Fruit fly (Drosophila melanogaster): Measurements from ENCODE around the gene CG10098.

CG10098 gene

dm6 chr3R:7109760-7110303, 14.5 kb upstream of the CG10098 start:
- TF ChIP-seq CG17385 (GFP tag; optimal IDR thresholded peaks at IDR 0.05) (peak; percentile 70), ac (GFP tag; optimal IDR thresholded peaks at IDR 0.05) (peak; percentile 19), kni (GFP tag; optimal IDR thresholded peaks at IDR 0.05) (peak; percentile 71), toy (GFP tag; IDR thresholded peaks at IDR 0.05) (no peak), Oaz (GFP tag; IDR thresholded peaks at IDR 0.05) (no peak), chinmo (GFP tag; IDR thresholded peaks at IDR 0.05; ENCODE audit: partially characterized antibody) (peak; percentile 78; the same call in 1 of the 4 replicates), CG32532 (GFP tag; IDR thresholded peaks at IDR 0.05) (no peak), nom (GFP tag; optimal IDR thresholded peaks at IDR 0.05) (peak; percentile 57), repo (GFP tag; optimal IDR thresholded peaks at IDR 0.05) (no peak), vfl (GFP tag; optimal IDR thresholded peaks at IDR 0.05) (no peak), CG13287 (GFP tag; IDR thresholded peaks at IDR 0.05; ENCODE audit: partially characterized antibody) (no peak), CG1832 (GFP tag; optimal IDR thresholded peaks at IDR 0.05) (peak; percentile 49), CG4424 (GFP tag; optimal IDR thresholded peaks at IDR 0.05) (no peak), D (optimal IDR thresholded peaks at IDR 0.05) (peak; percentile 72), D (GFP tag; optimal IDR thresholded peaks at IDR 0.05) (no peak), gcm (GFP tag; optimal IDR thresholded peaks at IDR 0.05) (peak; percentile 54), CG9609 (GFP tag; optimal IDR thresholded peaks at IDR 0.05) (no peak), CG4360 (GFP tag; IDR thresholded peaks at IDR 0.05) (peak; percentile 96), pros (GFP tag; optimal IDR thresholded peaks at IDR 0.05) (peak; percentile 78), yki (optimal IDR thresholded peaks at IDR 0.05) (peak; percentile 71), bsh (GFP tag; optimal IDR thresholded peaks at IDR 0.05) (peak in 1 of 2 experiments; percentile 50), cg (GFP tag; optimal IDR thresholded peaks at IDR 0.05) (peak; percentile 83), CG6791 (GFP tag; IDR thresholded peaks at IDR 0.05; ENCODE audit: partially characterized antibody) (no peak), chn (GFP tag; optimal IDR thresholded peaks at IDR 0.05) (peak; percentile 62), CG16815 (GFP tag; optimal IDR thresholded peaks at IDR 0.05) (no peak), Awh (GFP tag; IDR thresholded peaks at IDR 0.05) (no peak), knrl (GFP tag; IDR thresholded peaks at IDR 0.05; ENCODE audit: partially characterized antibody) (no peak), Kr (GFP tag; optimal IDR thresholded peaks at IDR 0.05) (peak; percentile 31), sqz (GFP tag; optimal IDR thresholded peaks at IDR 0.05) (peak; percentile 25), ci (GFP tag; IDR thresholded peaks at IDR 0.05) (peak; percentile 51; the same call in 2 of the 3 replicates), tna (GFP tag; IDR thresholded peaks at IDR 0.05; ENCODE audit: partially characterized antibody) (no peak), sens-2 (GFP tag; IDR thresholded peaks at IDR 0.05) (no peak), sna (GFP tag; IDR thresholded peaks at IDR 0.05; ENCODE audit: partially characterized antibody) (peak; percentile 30; the same call in 1 of the 2 replicates), Trl (optimal IDR thresholded peaks at IDR 0.05) (peak; percentile 81 to 96), Trl (GFP tag; optimal IDR thresholded peaks at IDR 0.05) (no peak), Dll (GFP tag; IDR thresholded peaks at IDR 0.05; ENCODE audit: partially characterized antibody) (0 out of 4 replicates have a peak, but pooled peaks have one; percentile 20), seq (GFP tag; IDR thresholded peaks at IDR 0.05) (0 out of 2 replicates have a peak, but pooled peaks have one; percentile 12), z (GFP tag; IDR thresholded peaks at IDR 0.05) (peak; percentile 61; the same call in 1 of the 3 replicates), Hsf (GFP tag; optimal IDR thresholded peaks at IDR 0.05) (no peak), sim (GFP tag; IDR thresholded peaks at IDR 0.05) (no peak), crol (GFP tag; IDR thresholded peaks at IDR 0.05) (peak; percentile 12; the same call in 1 of the 2 replicates), CG11504 (tag; optimal IDR thresholded peaks at IDR 0.05) (peak; percentile 25), CG15479 (GFP tag; optimal IDR thresholded peaks at IDR 0.05) (peak; percentile 95), trem (tag; optimal IDR thresholded peaks at IDR 0.05) (no peak), CG8924 (tag; optimal IDR thresholded peaks at IDR 0.05) (peak; percentile 14), nerfin-1 (tag; optimal IDR thresholded peaks at IDR 0.05) (peak; percentile 22), CG8478 (optimal IDR thresholded peaks at IDR 0.05) (no peak), cad (GFP tag; optimal IDR thresholded peaks at IDR 0.05) (peak; percentile 68), CG12155 (GFP tag; optimal IDR thresholded peaks at IDR 0.05) (no peak), Pdp1 (GFP tag; optimal IDR thresholded peaks at IDR 0.05) (peak in 1 of 2 experiments; percentile 92)
